Fruit fly (Drosophila melanogaster) whole organism, embryonic: ENCODE measurements around the gene CG14439.

Experiments
- ATbp ChIP-seq: fragments of 200-800 bp; sonication (Bioruptor generic); optimal IDR thresholded peaks from 2 replicates; lab custom pipeline; 2017; ENCODE audit warnings: missing biosample characterization, mild to moderate bottlenecking, missing genetic modification characterization, missing genetic modification reagents
- Abd-B ChIP-seq: fragments of 200-800 bp; sonication (Bioruptor generic); optimal IDR thresholded peaks from 2 replicates; lab custom pipeline; 2018; ENCODE audit warnings: missing biosample characterization, mild to moderate bottlenecking, missing genetic modification characterization, moderate library complexity
- BEAF-32 ChIP-seq: fragments of 200-800 bp; sonication (Bioruptor generic); optimal IDR thresholded peaks from 3 replicates; lab custom pipeline; 2017; ENCODE audit warnings: missing biosample characterization, missing genetic modification characterization, mild to moderate bottlenecking, moderate library complexity, missing genetic modification reagents
- CG1024 ChIP-seq: fragments of 200-800 bp; sonication (Bioruptor generic); IDR thresholded peaks from 2 replicates; pipeline ENCODE4 v1.3.6; 2022; ENCODE audit warnings: missing biosample characterization, missing genetic modification characterization
- CG10274 ChIP-seq: fragments of 200-800 bp; sonication (Bioruptor generic); optimal IDR thresholded peaks from 3 replicates; lab custom pipeline; 2017; ENCODE audit warnings: missing biosample characterization, mild to moderate bottlenecking, missing genetic modification characterization
- CG10654 ChIP-seq: fragments of 200-800 bp; sonication (Bioruptor generic); optimal IDR thresholded peaks from 2 replicates; lab custom pipeline; 2016; ENCODE audit warnings: missing biosample characterization, missing genetic modification characterization
- CG11560 ChIP-seq: fragments of 200-800 bp; sonication (Bioruptor generic); IDR thresholded peaks from 3 replicates; pipeline ENCODE4 v1.3.6; 2022; ENCODE audit warnings: missing biosample characterization, missing genetic modification characterization
- CG12155 ChIP-seq: fragments of 200-800 bp; sonication (Bioruptor generic); optimal IDR thresholded peaks from 3 replicates; lab custom pipeline; 2016; ENCODE audit warnings: missing biosample characterization, missing genetic modification characterization
- CG12942 ChIP-seq: fragments of 200-800 bp; sonication (Bioruptor generic); optimal IDR thresholded peaks from 3 replicates; lab custom pipeline; 2016; ENCODE audit warnings: missing biosample characterization, missing genetic modification characterization
- CG15011 ChIP-seq: fragments of 200-800 bp; sonication (Bioruptor generic); optimal IDR thresholded peaks from 3 replicates; lab custom pipeline; 2018; ENCODE audit warnings: missing biosample characterization, mild to moderate bottlenecking, missing genetic modification characterization
- CG17359 ChIP-seq: fragments of 200-800 bp; sonication (Bioruptor generic); optimal IDR thresholded peaks from 3 replicates; lab custom pipeline; 2018; ENCODE audit warnings: missing biosample characterization, mild to moderate bottlenecking, missing genetic modification characterization, moderate library complexity
- CG17912 ChIP-seq: fragments of 200-800 bp; sonication (Bioruptor generic); optimal IDR thresholded peaks from 2 replicates; lab custom pipeline; 2018; ENCODE audit warnings: missing biosample characterization, mild to moderate bottlenecking, missing genetic modification characterization
- CG1832 ChIP-seq: fragments of 200-800 bp; sonication (Bioruptor generic); optimal IDR thresholded peaks from 2 replicates; lab custom pipeline; 2017; ENCODE audit warnings: missing biosample characterization, mild to moderate bottlenecking, missing genetic modification characterization, inconsistent platforms
- CG2678 ChIP-seq: fragments of 200-800 bp; sonication (Bioruptor generic); optimal IDR thresholded peaks from 3 replicates; lab custom pipeline; 2019; ENCODE audit warnings: missing biosample characterization, mild to moderate bottlenecking, missing genetic modification characterization, moderate library complexity
- CG5180 ChIP-seq: fragments of 200-800 bp; sonication (Bioruptor generic); optimal IDR thresholded peaks from 3 replicates; lab custom pipeline; 2017; ENCODE audit warnings: missing biosample characterization, missing genetic modification characterization, mild to moderate bottlenecking, moderate library complexity, missing genetic modification reagents
- CG5953 ChIP-seq: fragments of 200-800 bp; sonication (Bioruptor generic); IDR thresholded peaks from 2 replicates; pipeline ENCODE4 v1.3.6; 2022; ENCODE audit warnings: missing biosample characterization, missing genetic modification characterization
- CG6689 ChIP-seq: fragments of 200-800 bp; sonication (Bioruptor generic); IDR thresholded peaks from 2 replicates; pipeline ENCODE4 v1.3.6; 2022; ENCODE audit warnings: missing biosample characterization, missing genetic modification characterization
- CG7271 ChIP-seq: fragments of 200-800 bp; sonication (Bioruptor generic); optimal IDR thresholded peaks from 2 replicates; lab custom pipeline; 2018; ENCODE audit warnings: missing biosample characterization, mild to moderate bottlenecking, missing genetic modification characterization, moderate library complexity
- CG7357 ChIP-seq: fragments of 200-800 bp; sonication (Bioruptor generic); IDR thresholded peaks from 3 replicates; pipeline ENCODE4 v1.3.6; 2022; ENCODE audit warnings: missing biosample characterization, missing genetic modification characterization
- CG8388 ChIP-seq: fragments of 200-800 bp; sonication (Bioruptor generic); optimal IDR thresholded peaks from 2 replicates; lab custom pipeline; 2019; ENCODE audit warnings: missing biosample characterization, mild to moderate bottlenecking, missing genetic modification characterization, moderate library complexity
- Deaf1 ChIP-seq: fragments of 200-800 bp; optimal IDR thresholded peaks from 3 replicates; lab custom pipeline; 2019; ENCODE audit warnings: missing biosample characterization, mild to moderate bottlenecking, missing genetic modification characterization, moderate library complexity
- GATAe ChIP-seq: fragments of 200-800 bp; sonication (Bioruptor generic); conservative IDR thresholded peaks from 2 replicates; pipeline ENCODE4 v1.3.6; 2022; ENCODE audit warnings: missing biosample characterization, missing genetic modification characterization
- Hr3 ChIP-seq: fragments of 200-800 bp; sonication (Bioruptor generic); optimal IDR thresholded peaks from 3 replicates; lab custom pipeline; 2016; ENCODE audit warnings: missing biosample characterization, missing genetic modification characterization
- Hsf ChIP-seq: fragments of 200-800 bp; sonication (Bioruptor generic); optimal IDR thresholded peaks from 3 replicates; lab custom pipeline; 2016; ENCODE audit warnings: missing biosample characterization, missing genetic modification characterization
- MBD-R2 ChIP-seq: fragments of 200-800 bp; sonication (Bioruptor generic); IDR thresholded peaks from 2 replicates; pipeline ENCODE4 v1.3.6; 2022; ENCODE audit warnings: missing biosample characterization, missing genetic modification characterization
- Oli ChIP-seq: fragments of 200-800 bp; sonication (Bioruptor generic); optimal IDR thresholded peaks from 2 replicates; lab custom pipeline; 2018; ENCODE audit warnings: missing biosample characterization, mild to moderate bottlenecking, missing genetic modification characterization, moderate library complexity
- PHDP ChIP-seq: fragments of 200-800 bp; sonication (Bioruptor generic); optimal IDR thresholded peaks from 3 replicates; lab custom pipeline; 2018; ENCODE audit warnings: missing biosample characterization, mild to moderate bottlenecking, missing genetic modification characterization, moderate library complexity
- Ravus ChIP-seq: fragments of 200-800 bp; sonication (Bioruptor generic); IDR thresholded peaks from 2 replicates; pipeline ENCODE4 v1.3.6; 2022; ENCODE audit warnings: missing biosample characterization, missing genetic modification characterization
- Six4 ChIP-seq: fragments of 200-800 bp; sonication (Bioruptor generic); optimal IDR thresholded peaks from 2 replicates; lab custom pipeline; 2016; ENCODE audit warnings: missing biosample characterization, missing genetic modification characterization
- Sox100B ChIP-seq: fragments of 200-800 bp; sonication (Bioruptor generic); optimal IDR thresholded peaks from 3 replicates; lab custom pipeline; 2018; ENCODE audit warnings: missing biosample characterization, mild to moderate bottlenecking, missing genetic modification characterization
- Tbp ChIP-seq: fragments of >200 bp; optimal IDR thresholded peaks from 2 replicates; lab custom pipeline; 2018; ENCODE audit warnings: missing biosample characterization, missing genetic modification characterization
- al ChIP-seq: fragments of 200-800 bp; sonication (Bioruptor generic); IDR thresholded peaks from 2 replicates; pipeline ENCODE4 v1.3.6; 2022; ENCODE audit warnings: missing biosample characterization, missing genetic modification characterization
- bigmax ChIP-seq: fragments of 200-800 bp; sonication (Bioruptor generic); optimal IDR thresholded peaks from 2 replicates; lab custom pipeline; 2018; ENCODE audit warnings: missing biosample characterization, mild to moderate bottlenecking, missing genetic modification characterization
- caup ChIP-seq: fragments of 200-800 bp; sonication (Bioruptor generic); optimal IDR thresholded peaks from 3 replicates; lab custom pipeline; 2017; ENCODE audit warnings: missing biosample characterization, mild to moderate bottlenecking, missing genetic modification characterization, moderate library complexity; ENCODE audit not compliant: severe bottlenecking
- chinmo ChIP-seq: fragments of 200-800 bp; sonication (Bioruptor generic); IDR thresholded peaks from 4 replicates; pipeline ENCODE4 v1.3.6; 2022; ENCODE audit warnings: missing biosample characterization, missing genetic modification characterization; ENCODE audit not compliant: partially characterized antibody
- cwo ChIP-seq: fragments of 200-800 bp; sonication (Bioruptor generic); optimal IDR thresholded peaks from 3 replicates; lab custom pipeline; 2017; ENCODE audit warnings: missing biosample characterization, missing genetic modification characterization, mild to moderate bottlenecking, moderate library complexity, missing genetic modification reagents
- dan ChIP-seq: fragments of 200-800 bp; sonication (Bioruptor generic); IDR thresholded peaks from 2 replicates; pipeline ENCODE4 v1.3.6; 2022; ENCODE audit warnings: missing biosample characterization, missing genetic modification characterization
- dimm ChIP-seq: fragments of 200-800 bp; sonication (Bioruptor generic); IDR thresholded peaks from 2 replicates; pipeline ENCODE4 v1.3.6; 2022; ENCODE audit warnings: missing biosample characterization, missing genetic modification characterization
- gsb-n ChIP-seq: fragments of 200-800 bp; sonication (Bioruptor generic); optimal IDR thresholded peaks from 3 replicates; lab custom pipeline; 2018; ENCODE audit warnings: missing biosample characterization, mild to moderate bottlenecking, missing genetic modification characterization
- hth ChIP-seq: fragments of >200 bp; optimal IDR thresholded peaks from 2 replicates; lab custom pipeline; 2017; ENCODE audit warnings: inconsistent platforms
- kni ChIP-seq: fragments of 200-800 bp; sonication (Bioruptor generic); optimal IDR thresholded peaks from 3 replicates; lab custom pipeline; 2017; ENCODE audit warnings: mild to moderate bottlenecking, missing biosample characterization, missing genetic modification reagents, missing genetic modification characterization
- pfk ChIP-seq: fragments of 200-800 bp; sonication (Bioruptor generic); optimal IDR thresholded peaks from 2 replicates; lab custom pipeline; 2018; ENCODE audit warnings: missing biosample characterization, mild to moderate bottlenecking, missing genetic modification characterization, moderate library complexity
- sima ChIP-seq: fragments of 200-800 bp; sonication (Bioruptor generic); optimal IDR thresholded peaks from 2 replicates; lab custom pipeline; 2016; ENCODE audit warnings: missing biosample characterization, missing genetic modification characterization
- slbo ChIP-seq: fragments of 200-800 bp; sonication (Bioruptor generic); IDR thresholded peaks from 2 replicates; pipeline ENCODE4 v1.3.6; 2022; ENCODE audit warnings: missing biosample characterization, missing genetic modification characterization
- sna ChIP-seq: fragments of 200-800 bp; sonication (Bioruptor generic); IDR thresholded peaks from 2 replicates; pipeline ENCODE4 v1.3.6; 2022; ENCODE audit warnings: missing biosample characterization, missing genetic modification characterization; ENCODE audit not compliant: partially characterized antibody
- sob ChIP-seq: fragments of 200-800 bp; sonication (Bioruptor generic); IDR thresholded peaks from 2 replicates; pipeline ENCODE4 v1.3.6; 2022; ENCODE audit warnings: missing biosample characterization, missing genetic modification characterization
- usp ChIP-seq: fragments of >200 bp; optimal IDR thresholded peaks from 2 replicates; lab custom pipeline; 2017; ENCODE audit warnings: missing biosample characterization, missing genetic modification characterization
- wdn ChIP-seq: fragments of 200-800 bp; sonication (Bioruptor generic); IDR thresholded peaks from 2 replicates; pipeline ENCODE4 v1.3.6; 2022; ENCODE audit warnings: missing biosample characterization, missing genetic modification characterization
- zen2 ChIP-seq: fragments of 200-800 bp; sonication (Bioruptor generic); IDR thresholded peaks from 3 replicates; pipeline ENCODE4 v1.3.6; 2022; ENCODE audit warnings: missing biosample characterization, missing genetic modification characterization; ENCODE audit not compliant: partially characterized antibody
- zf30C ChIP-seq: fragments of 200-800 bp; sonication (Bioruptor generic); optimal IDR thresholded peaks from 3 replicates; lab custom pipeline; 2018; ENCODE audit warnings: missing biosample characterization, mild to moderate bottlenecking, missing genetic modification characterization

CG14439 gene

DNA sequence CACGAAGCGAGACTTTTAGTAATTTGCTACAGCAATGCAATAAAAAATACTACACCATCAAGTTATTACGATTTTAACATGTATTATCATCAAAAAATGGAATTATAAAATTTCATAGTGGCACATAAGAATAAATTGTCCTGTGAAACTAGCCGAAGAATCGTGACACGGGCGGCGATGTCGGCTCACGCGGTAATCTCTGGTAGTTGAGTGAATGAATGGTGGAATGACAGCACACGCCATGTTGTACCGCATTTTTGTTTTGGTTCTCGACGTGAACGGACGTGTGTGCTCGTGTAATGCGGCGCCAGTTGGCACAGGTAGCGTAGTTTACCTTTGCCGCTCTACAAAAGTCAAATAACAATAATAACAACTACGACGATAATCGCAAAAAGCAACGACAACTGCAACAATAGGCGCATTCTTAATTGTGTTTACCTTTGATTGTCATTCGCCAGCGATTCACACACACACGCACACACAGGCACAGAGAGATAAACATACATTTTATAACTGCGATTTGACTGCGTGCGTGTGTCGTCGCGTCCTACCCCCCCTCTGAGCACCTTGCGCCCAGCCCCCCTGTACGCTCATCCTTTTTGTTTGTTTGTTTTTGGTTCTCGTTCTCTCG lies 48.0 kb upstream of the CG14439 start, which contains the start of gene CG14441 (continued):
- TF ChIP-seq al, result no peak
- no peak for TF ChIP-seq usp (GFP tag; lab: Kevin White, UChicago)
- TF ChIP-seq CG12155 (GFP tag; lab: Kevin White, UChicago), result peak; percentile 26
- TF ChIP-seq CG1832 (GFP tag; lab: Kevin White, UChicago), result no peak
- TF ChIP-seq Deaf1 (tag; lab: Kevin White, UChicago), result peak; percentile 68
- TF ChIP-seq Sox100B, result peak; percentile 56
- TF ChIP-seq CG2678 (tag; lab: Kevin White, UChicago), result peak; percentile 62
- peak; percentile 99 for TF ChIP-seq sna (GFP tag; lab: Robert Waterston, UW)
- peak; percentile 100 for TF ChIP-seq CG5180 (GFP tag; lab: Kevin White, UChicago)
- peak; percentile 63 for TF ChIP-seq cwo (GFP tag; lab: Kevin White, UChicago)
- TF ChIP-seq CG5953 (GFP tag; lab: Robert Waterston, UW), result no peak
- no peak for TF ChIP-seq MBD-R2 (GFP tag; lab: Robert Waterston, UW)
- no peak for TF ChIP-seq CG10274
- TF ChIP-seq gsb-n (tag; lab: Kevin White, UChicago), result peak; percentile 28
- TF ChIP-seq PHDP (tag; lab: Kevin White, UChicago), result peak; percentile 67
- TF ChIP-seq CG7357, result no peak
- no peak for TF ChIP-seq zf30C (GFP tag; lab: Kevin White, UChicago)
- no peak for TF ChIP-seq Tbp (GFP tag; lab: Kevin White, UChicago)
- no peak for TF ChIP-seq wdn (GFP tag; lab: Robert Waterston, UW)
- no peak for TF ChIP-seq CG1024 (GFP tag; lab: Robert Waterston, UW)
- peak; percentile 26 for TF ChIP-seq Hsf (GFP tag; lab: Kevin White, UChicago)
- TF ChIP-seq sima (GFP tag; lab: Kevin White, UChicago), result no peak
- no peak for TF ChIP-seq CG10654
- no peak for TF ChIP-seq dimm (GFP tag; lab: Robert Waterston, UW)
- TF ChIP-seq Abd-B (GFP tag; lab: Kevin White, UChicago), result no peak
- no peak for TF ChIP-seq CG11560
- peak; percentile 98 for TF ChIP-seq zen2
- no peak for TF ChIP-seq bigmax (GFP tag; lab: Kevin White, UChicago)
- TF ChIP-seq Hr3 (GFP tag; lab: Kevin White, UChicago), result no peak
- TF ChIP-seq chinmo, result peak; percentile 98
- TF ChIP-seq hth (lab: Kevin White, UChicago), result no peak
- TF ChIP-seq Six4 (GFP tag; lab: Kevin White, UChicago), result no peak
- TF ChIP-seq sob (GFP tag; lab: Robert Waterston, UW), result 0 out of 2 replicates have a peak, but pooled peaks have one; percentile 34
- TF ChIP-seq slbo (GFP tag; lab: Robert Waterston, UW), result no peak; the same call in 1 of the 2 replicates
- peak; percentile 19 for TF ChIP-seq CG8388 (GFP tag; lab: Kevin White, UChicago)
- TF ChIP-seq CG17359, result peak; percentile 30
- no peak for TF ChIP-seq Ravus (GFP tag; lab: Robert Waterston, UW)
- TF ChIP-seq CG12942, result no peak
- TF ChIP-seq kni (GFP tag; lab: Kevin White, UChicago), result peak; percentile 54
- no peak for TF ChIP-seq Oli
- no peak for TF ChIP-seq GATAe (GFP tag; lab: Robert Waterston, UW)
- TF ChIP-seq ATbp (GFP tag; lab: Kevin White, UChicago), result peak; percentile 19
- no peak for TF ChIP-seq CG6689
- TF ChIP-seq dan (GFP tag; lab: Robert Waterston, UW), result no peak
- TF ChIP-seq pfk, result peak; percentile 65
- peak; percentile 32 for TF ChIP-seq CG15011 (GFP tag; lab: Kevin White, UChicago)
- TF ChIP-seq BEAF-32 (GFP tag; lab: Kevin White, UChicago), result peak; percentile 94
- TF ChIP-seq CG17912, result no peak
- peak; percentile 80 for TF ChIP-seq caup (GFP tag; lab: Kevin White, UChicago)
- TF ChIP-seq CG7271 (tag; lab: Kevin White, UChicago), result peak; percentile 13
